Fruit fly (Drosophila melanogaster) whole organism, pupa: Measurements from ENCODE around the gene Rpn10.

Source experiments
- CG12605 ChIP-seq: fragments of 200-800 bp; sonication (Bioruptor generic); IDR thresholded peaks from 2 replicates; pipeline ENCODE4 v1.3.6; 2022; ENCODE audit warnings: missing biosample characterization, missing genetic modification characterization
- CG13204 ChIP-seq: fragments of 200-800 bp; sonication (Bioruptor generic); optimal IDR thresholded peaks from 2 replicates; lab custom pipeline; 2018; ENCODE audit warnings: missing biosample characterization, mild to moderate bottlenecking, missing genetic modification characterization, moderate library complexity
- CG14655 ChIP-seq: fragments of 200-800 bp; sonication (Bioruptor generic); optimal IDR thresholded peaks from 3 replicates; lab custom pipeline; 2017; ENCODE audit warnings: mild to moderate bottlenecking, missing biosample characterization, missing genetic modification reagents, missing genetic modification characterization
- CG15710 ChIP-seq: fragments of 200-800 bp; sonication (Bioruptor generic); optimal IDR thresholded peaks from 2 replicates; lab custom pipeline; 2018; ENCODE audit warnings: missing biosample characterization, mild to moderate bottlenecking, missing genetic modification characterization, moderate library complexity
- CG34367 ChIP-seq: fragments of 200-800 bp; sonication (Bioruptor generic); optimal IDR thresholded peaks from 2 replicates; lab custom pipeline; 2018; ENCODE audit warnings: missing biosample characterization, mild to moderate bottlenecking, missing genetic modification characterization
- CG4496 ChIP-seq: fragments of 200-800 bp; sonication (Bioruptor generic); IDR thresholded peaks from 3 replicates; pipeline ENCODE4 v1.3.6; 2022; ENCODE audit warnings: missing biosample characterization, missing genetic modification characterization
- CG8159 ChIP-seq: fragments of 200-800 bp; sonication (Bioruptor generic); optimal IDR thresholded peaks from 3 replicates; lab custom pipeline; 2018; ENCODE audit warnings: missing biosample characterization, mild to moderate bottlenecking, missing genetic modification characterization, moderate library complexity
- EcR ChIP-seq: fragments of 200-800 bp; sonication (Bioruptor generic); optimal IDR thresholded peaks from 3 replicates; lab custom pipeline; 2019; ENCODE audit warnings: missing biosample characterization, missing genetic modification characterization, mild to moderate bottlenecking, moderate library complexity, missing genetic modification reagents
- Pif1A ChIP-seq: fragments of 200-800 bp; sonication (Bioruptor generic); optimal IDR thresholded peaks from 3 replicates; lab custom pipeline; 2016; ENCODE audit warnings: missing biosample characterization, missing genetic modification characterization
- Pif1B ChIP-seq: fragments of 200-800 bp; sonication (Bioruptor generic); optimal IDR thresholded peaks from 3 replicates; lab custom pipeline; 2016; ENCODE audit warnings: missing biosample characterization, missing genetic modification characterization
- Snoo ChIP-seq: fragments of 200-800 bp; sonication (Bioruptor generic); optimal IDR thresholded peaks from 3 replicates; lab custom pipeline; 2017; ENCODE audit warnings: missing biosample characterization, mild to moderate bottlenecking, missing genetic modification characterization, inconsistent platforms
- fd96Ca ChIP-seq: fragments of 200-800 bp; sonication (Bioruptor generic); IDR thresholded peaks from 3 replicates; pipeline ENCODE4 v1.3.6; 2022; ENCODE audit warnings: missing biosample characterization, missing genetic modification characterization
- gl ChIP-seq: fragments of 200-800 bp; sonication (Bioruptor generic); optimal IDR thresholded peaks from 2 replicates; lab custom pipeline; 2018; ENCODE audit warnings: missing biosample characterization, mild to moderate bottlenecking, missing genetic modification characterization
- rn ChIP-seq: fragments of 200-800 bp; sonication (Bioruptor generic); IDR thresholded peaks from 2 replicates; pipeline ENCODE4 v1.3.6; 2022; ENCODE audit warnings: missing biosample characterization, missing genetic modification characterization

dm6 chr3L:21501172-21501571, 35.6 kb upstream of the Rpn10 start, which contains the start of gene Est-Q:
- no peak for TF ChIP-seq EcR (GFP tag; lab: Kevin White, UChicago)
- TF ChIP-seq rn (GFP tag; lab: Robert Waterston, UW): no peak
- no peak for TF ChIP-seq gl
- no peak for TF ChIP-seq CG4496
- TF ChIP-seq CG12605: no peak
- TF ChIP-seq CG8159 (tag; lab: Kevin White, UChicago): no peak
- TF ChIP-seq Pif1B: no peak
- no peak for TF ChIP-seq CG14655 (GFP tag; lab: Kevin White, UChicago)
- TF ChIP-seq Pif1A: no peak
- TF ChIP-seq fd96Ca (GFP tag; lab: Robert Waterston, UW): no peak
- no peak for TF ChIP-seq Snoo
- no peak for TF ChIP-seq CG15710 (tag; lab: Kevin White, UChicago)
- TF ChIP-seq CG34367 (tag; lab: Kevin White, UChicago): no peak
- no peak for TF ChIP-seq CG13204 (GFP tag; lab: Kevin White, UChicago)
